Worm (Caenorhabditis elegans) whole organism, L2 larva: ENCODE data around the gene odd-1.
A peak's percentile ranks its signal among the peaks of the same experiment; 100 is the strongest.

Experiments
- egl-27 ChIP-seq: sonication (generic microtip); optimal IDR thresholded peaks from 3 replicates; lab custom pipeline; 2017; ENCODE audit warnings: missing biosample characterization, missing genetic modification reagents, missing genetic modification characterization
- elt-1 ChIP-seq: fragments of 150-350 bp; optimal IDR thresholded peaks from 2 replicates; lab custom pipeline; 2014; ENCODE audit warnings: missing biosample characterization, missing genetic modification characterization
- elt-3 ChIP-seq: sonication (generic microtip); optimal IDR thresholded peaks from 2 replicates; lab custom pipeline; 2017; ENCODE audit warnings: missing biosample characterization, missing genetic modification characterization
- gmeb-1 ChIP-seq: fragments of 150-350 bp; optimal IDR thresholded peaks from 2 replicates; lab custom pipeline; 2014; ENCODE audit warnings: missing biosample characterization, missing genetic modification characterization
- skn-1 ChIP-seq: sonication (generic microtip); optimal IDR thresholded peaks from 2 replicates; lab custom pipeline; 2017; ENCODE audit warnings: missing biosample characterization, missing genetic modification characterization
- sma-3 ChIP-seq: sonication (generic microtip); optimal IDR thresholded peaks from 2 replicates; lab custom pipeline; 2016; ENCODE audit warnings: missing genetic modification reagents, missing genetic modification characterization, missing compliant biosample characterization
- sma-9 ChIP-seq, 2 experiments: fragments of 150-350 bp in 1 of 2; sonication (generic microtip) in 1 of 2; optimal IDR thresholded peaks; 2 replicates each; lab custom pipeline; 2014 to 2016; ENCODE audit warnings: missing genetic modification characterization in 2 of 2, mild to moderate bottlenecking in 1 of 2, missing biosample characterization in 1 of 2, missing compliant biosample characterization in 1 of 2, missing genetic modification reagents in 1 of 2, moderate library complexity in 1 of 2
- zag-1 ChIP-seq: fragments of 150-350 bp; optimal IDR thresholded peaks from 2 replicates; lab custom pipeline; 2014; ENCODE audit warnings: missing biosample characterization, missing genetic modification characterization
- ztf-4 ChIP-seq: fragments of 150-350 bp; optimal IDR thresholded peaks from 2 replicates; lab custom pipeline; 2014; ENCODE audit warnings: missing biosample characterization, missing genetic modification characterization

ce11 chrIII:7140228-7140710 is 32.2 kb downstream of the odd-1 start:
- no peak for TF ChIP-seq skn-1 (tag; lab: Kevin White, UChicago)
- peak; percentile 73 for TF ChIP-seq sma-3 (GFP tag; lab: Kevin White, UChicago)
- no peak for TF ChIP-seq ztf-4 (tag; lab: Kevin White, UChicago)
- TF ChIP-seq zag-1 (tag; lab: Kevin White, UChicago), result no peak
- TF ChIP-seq gmeb-1 (tag; lab: Kevin White, UChicago), result peak; percentile 21
- no peak for TF ChIP-seq elt-1
- TF ChIP-seq sma-9 (GFP tag; optimal IDR thresholded peaks at IDR 0.05; lab: Kevin White, UChicago), result peak; percentile 35
- TF ChIP-seq sma-9 (tag; optimal IDR thresholded peaks at IDR 0.05; lab: Kevin White, UChicago), result no peak
- no peak for TF ChIP-seq egl-27 (tag; lab: Kevin White, UChicago)
- no peak for TF ChIP-seq elt-3 (tag; lab: Kevin White, UChicago)
